Worm (Caenorhabditis elegans) whole organism, L1 larva: ENCODE results near the gene F46B6.4.

Source experiments
- ama-1 ChIP-seq: fragments of 150-350 bp; optimal IDR thresholded peaks from 2 replicates; lab custom pipeline; 2014
- fos-1 ChIP-seq: fragments of 150-350 bp; optimal IDR thresholded peaks from 2 replicates; lab custom pipeline; 2014; ENCODE audit warnings: missing biosample characterization, missing genetic modification characterization
- mep-1 ChIP-seq: fragments of 150-350 bp; optimal IDR thresholded peaks from 2 replicates; lab custom pipeline; 2014; ENCODE audit warnings: missing biosample characterization, missing genetic modification characterization
- pag-3 ChIP-seq: sonication (generic microtip); optimal IDR thresholded peaks from 2 replicates; lab custom pipeline; 2017; ENCODE audit warnings: missing genetic modification characterization, mild to moderate bottlenecking, missing compliant biosample characterization, antibody characterized with exemption, borderline replicate concordance; ENCODE audit not compliant: insufficient read depth
- skn-1 ChIP-seq: fragments of 150-350 bp; optimal IDR thresholded peaks from 2 replicates; lab custom pipeline; 2014; ENCODE audit warnings: missing biosample characterization, missing genetic modification characterization
- sptf-1 ChIP-seq: fragments of 150-350 bp; optimal IDR thresholded peaks from 2 replicates; lab custom pipeline; 2014; ENCODE audit warnings: missing biosample characterization, missing genetic modification characterization
- unc-62 ChIP-seq: fragments of 150-350 bp; optimal IDR thresholded peaks from 2 replicates; lab custom pipeline; 2014; ENCODE audit warnings: missing biosample characterization, missing genetic modification reagents, missing genetic modification characterization

DNA sequence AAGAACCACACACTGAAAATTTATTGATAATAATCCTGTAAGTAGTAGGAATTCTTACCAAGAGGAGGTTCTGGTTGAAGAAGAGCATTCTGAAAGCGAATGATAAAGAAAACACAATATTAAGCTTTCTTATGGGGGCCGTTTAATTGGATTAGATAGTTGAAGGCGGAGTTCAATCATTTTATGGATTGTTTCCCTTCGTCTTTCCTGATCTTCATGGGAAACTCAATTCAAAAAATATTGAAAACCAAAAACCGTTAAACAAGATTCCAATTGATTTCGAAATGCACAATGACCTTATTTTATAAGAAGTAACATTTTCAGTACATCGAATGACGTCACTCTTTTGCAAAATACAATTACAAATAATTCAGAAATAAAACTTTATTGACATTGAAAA, 19.8 kb upstream of the F46B6.4 start, which contains the start of gene F46B6.13:
- TF ChIP-seq pag-3 (tag; lab: Kevin White, UChicago) (no peak), ama-1 (no peak), skn-1 (no peak), sptf-1 (no peak), unc-62 (GFP tag; lab: Kevin White, UChicago) (no peak), mep-1 (tag; lab: Kevin White, UChicago) (no peak), fos-1 (tag; lab: Kevin White, UChicago) (no peak)
